Fruit fly (Drosophila melanogaster): ENCODE measurements around the gene Itpr.

dm6 chr3R:5563420-5563819, 46.5 kb downstream of the Itpr start, which contains the start of gene Pi4KIIalpha:
- TF ChIP-seq fd59A (GFP tag; optimal IDR thresholded peaks at IDR 0.05) (no peak), cyc (GFP tag; optimal IDR thresholded peaks at IDR 0.05) (no peak), CG8119 (GFP tag; IDR thresholded peaks at IDR 0.05) (no peak), Sox102F (GFP tag; optimal IDR thresholded peaks at IDR 0.05) (no peak), CG31627 (GFP tag; optimal IDR thresholded peaks at IDR 0.05) (no peak), CG34406 (GFP tag; optimal IDR thresholded peaks at IDR 0.05) (no peak)
